Worm (Caenorhabditis elegans) whole organism, young adult: ENCODE results near the gene C33D3.4.

Experiments
- F10E7.11 ChIP-seq: sonication (generic microtip); optimal IDR thresholded peaks from 2 replicates; lab custom pipeline; 2017; ENCODE audit warnings: mild to moderate bottlenecking, missing genetic modification characterization, moderate library complexity, missing compliant biosample characterization
- F37B4.10 ChIP-seq: fragments of 200-800 bp; sonication (Bioruptor generic); IDR thresholded peaks from 2 replicates; pipeline ENCODE4 v1.3.6; 2022; ENCODE audit warnings: missing genetic modification characterization, missing compliant biosample characterization
- aptf-2 ChIP-seq: fragments of 200-800 bp; sonication (Bioruptor generic); conservative IDR thresholded peaks from 2 replicates; pipeline ENCODE4 v1.3.6; 2022; ENCODE audit warnings: missing genetic modification reagents, missing genetic modification characterization, missing compliant biosample characterization
- attf-6 ChIP-seq: fragments of 200-800 bp; sonication (Bioruptor generic); IDR thresholded peaks from 2 replicates; pipeline ENCODE4 v1.3.6; 2022; ENCODE audit warnings: missing genetic modification reagents, missing genetic modification characterization, missing compliant biosample characterization
- dpl-1 ChIP-seq: fragments of 150-350 bp; optimal IDR thresholded peaks from 2 replicates; lab custom pipeline; 2014; ENCODE audit warnings: missing biosample characterization, missing genetic modification reagents, missing genetic modification characterization
- efl-1 ChIP-seq: fragments of 150-350 bp; optimal IDR thresholded peaks from 2 replicates; lab custom pipeline; 2014; ENCODE audit warnings: missing biosample characterization, missing genetic modification reagents, missing genetic modification characterization
- lin-26 ChIP-seq: fragments of 200-800 bp; sonication (Bioruptor generic); IDR thresholded peaks from 2 replicates; pipeline ENCODE4 v1.3.6; 2022; ENCODE audit warnings: missing genetic modification reagents, missing genetic modification characterization, missing compliant biosample characterization
- mcd-1 ChIP-seq: fragments of 200-800 bp; sonication (Bioruptor generic); IDR thresholded peaks from 2 replicates; pipeline ENCODE4 v1.3.6; 2022; ENCODE audit warnings: missing genetic modification reagents, missing genetic modification characterization, missing compliant biosample characterization
- sea-2 ChIP-seq: fragments of 200-800 bp; sonication (Bioruptor generic); IDR thresholded peaks from 2 replicates; pipeline ENCODE4 v1.3.6; 2022; ENCODE audit warnings: missing genetic modification characterization, missing compliant biosample characterization
- somi-1 ChIP-seq: fragments of 200-800 bp; sonication (Bioruptor generic); optimal IDR thresholded peaks from 2 replicates; lab custom pipeline; 2018; ENCODE audit warnings: mild to moderate bottlenecking, missing genetic modification characterization, missing compliant biosample characterization
- unc-62 ChIP-seq: fragments of 150-350 bp; optimal IDR thresholded peaks from 2 replicates; lab custom pipeline; 2014; ENCODE audit warnings: missing biosample characterization, missing genetic modification reagents, missing genetic modification characterization

ce11 chrX:10482272-10482671 lies 6.6 kb upstream of the C33D3.4 start:
- no peak for TF ChIP-seq unc-62 (GFP tag; lab: Kevin White, UChicago)
- no peak for TF ChIP-seq F37B4.10
- no peak for TF ChIP-seq somi-1 (GFP tag; lab: Kevin White, UChicago)
- TF ChIP-seq attf-6 (GFP tag; lab: Robert Waterston, UW) = no peak
- no peak for TF ChIP-seq efl-1 (GFP tag; lab: Kevin White, UChicago)
- no peak for TF ChIP-seq dpl-1 (GFP tag; lab: Kevin White, UChicago)
- no peak for TF ChIP-seq aptf-2
- no peak for TF ChIP-seq F10E7.11 (tag; lab: Kevin White, UChicago)
- no peak for TF ChIP-seq lin-26 (GFP tag; lab: Robert Waterston, UW)
- TF ChIP-seq sea-2 (GFP tag; lab: Robert Waterston, UW) = no peak
- TF ChIP-seq mcd-1 (GFP tag; lab: Robert Waterston, UW) = no peak
